Worm (Caenorhabditis elegans): ENCODE results near the gene Y59H11AR.3.

Y59H11AR.3 gene

DNA sequence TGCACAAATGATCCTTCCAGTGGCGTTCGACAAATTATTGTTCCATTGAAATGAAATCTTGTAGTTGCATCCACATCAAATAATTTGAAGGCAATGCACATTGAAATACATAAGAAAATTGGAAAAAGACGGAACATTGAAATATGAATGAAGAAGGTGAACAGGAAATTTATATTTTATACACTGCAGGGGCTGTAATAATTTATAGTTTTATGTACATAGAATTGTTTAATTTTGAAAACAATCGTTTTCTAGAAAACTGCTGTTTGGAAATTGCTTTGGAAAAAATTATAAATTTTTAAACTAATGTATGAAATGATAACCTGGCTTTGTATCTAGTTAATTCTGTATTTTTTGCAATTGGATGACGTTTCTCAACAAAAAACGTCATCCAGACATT is at the start of gene Y59H11AR.3:
Gene Y59H11AR.3 (minus strand): TSS at position 101 of the 400 bp plus-strand sequence.
- TF ChIP-seq hlh-1 (tag; optimal IDR thresholded peaks at IDR 0.05) (no peak), ceh-43 (GFP tag; optimal IDR thresholded peaks at IDR 0.05) (no peak), cnd-1 (tag; optimal IDR thresholded peaks at IDR 0.05) (no peak), ces-1 (GFP tag; optimal IDR thresholded peaks at IDR 0.05) (no peak), lsy-2 (tag; optimal IDR thresholded peaks at IDR 0.05) (no peak), ham-2 (GFP tag; optimal IDR thresholded peaks at IDR 0.05) (no peak), elt-1 (tag; optimal IDR thresholded peaks at IDR 0.05; ENCODE audit: borderline replicate concordance, insufficient read depth) (no peak), sem-2 (GFP tag; optimal IDR thresholded peaks at IDR 0.05) (no peak)

DNA sequence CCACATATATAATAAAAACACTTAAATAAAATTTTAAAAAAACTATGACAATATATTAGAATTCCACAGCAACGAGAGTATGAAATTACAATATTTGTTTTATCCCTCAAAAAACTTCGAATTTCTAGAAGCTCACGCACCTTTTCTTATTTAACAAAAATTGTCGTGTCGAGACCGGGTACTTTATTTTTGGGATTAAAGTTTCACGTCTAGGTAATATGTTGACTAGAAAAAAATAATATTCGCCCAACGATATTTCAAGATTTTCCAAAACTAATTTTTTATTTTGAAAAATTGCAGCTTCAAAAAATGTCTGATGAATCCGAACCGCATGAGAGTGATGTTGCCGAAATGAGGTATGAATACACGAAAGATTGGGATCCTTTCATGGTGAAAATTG is 49.2 kb upstream of the Y59H11AR.3 start, which contains the start of gene C49C8.3:
Gene C49C8.3 (plus strand): TSS at position 301 of the 400 bp plus-strand sequence.
- no peak for TF ChIP-seq ces-1 (GFP tag; optimal IDR thresholded peaks at IDR 0.05)
- no peak for TF ChIP-seq unc-39 (tag; optimal IDR thresholded peaks at IDR 0.05)
- no peak for TF ChIP-seq lin-13 (tag; optimal IDR thresholded peaks at IDR 0.05)
- TF ChIP-seq unc-62 (GFP tag; optimal IDR thresholded peaks at IDR 0.05) = no peak
- no peak for TF ChIP-seq mls-2 (tag; optimal IDR thresholded peaks at IDR 0.05)
- TF ChIP-seq tbx-8 (GFP tag; optimal IDR thresholded peaks at IDR 0.05) = no peak
- TF ChIP-seq elt-1 (tag; optimal IDR thresholded peaks at IDR 0.05; ENCODE audit: borderline replicate concordance, insufficient read depth) = no peak
- TF ChIP-seq zip-8 (tag; optimal IDR thresholded peaks at IDR 0.05) = no peak
- TF ChIP-seq snpc-4 (tag; optimal IDR thresholded peaks at IDR 0.05) = no peak
- TF ChIP-seq ceh-39 (tag; optimal IDR thresholded peaks at IDR 0.05) = no peak

DNA sequence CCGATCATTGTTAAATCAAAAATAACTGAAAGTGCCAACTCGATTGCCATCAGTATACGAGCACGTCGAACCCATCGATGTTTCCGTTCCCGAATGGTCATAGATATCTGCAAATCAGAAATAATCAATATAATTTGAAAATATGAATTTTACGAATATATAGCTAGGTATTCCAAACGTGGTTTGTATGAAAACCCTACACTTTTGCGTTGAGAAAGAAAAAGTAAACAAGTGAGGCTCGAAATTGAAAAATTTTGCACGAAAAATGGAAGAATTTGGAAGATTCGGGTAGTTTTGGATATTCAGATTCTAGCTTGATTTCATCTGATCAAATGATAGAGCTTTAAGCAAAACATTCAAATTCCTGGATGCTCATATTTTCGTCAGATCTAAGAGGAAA is 43.5 kb upstream of the Y59H11AR.3 start, which contains the start of gene F42A9.9:
Gene F42A9.9 (minus strand): TSS at position 101 of the 400 bp plus-strand sequence.
- TF ChIP-seq elt-3 (tag; optimal IDR thresholded peaks at IDR 0.05) (no peak), sptf-1 (tag; optimal IDR thresholded peaks at IDR 0.05) (no peak), nhr-237 (tag; optimal IDR thresholded peaks at IDR 0.05) (no peak)

DNA sequence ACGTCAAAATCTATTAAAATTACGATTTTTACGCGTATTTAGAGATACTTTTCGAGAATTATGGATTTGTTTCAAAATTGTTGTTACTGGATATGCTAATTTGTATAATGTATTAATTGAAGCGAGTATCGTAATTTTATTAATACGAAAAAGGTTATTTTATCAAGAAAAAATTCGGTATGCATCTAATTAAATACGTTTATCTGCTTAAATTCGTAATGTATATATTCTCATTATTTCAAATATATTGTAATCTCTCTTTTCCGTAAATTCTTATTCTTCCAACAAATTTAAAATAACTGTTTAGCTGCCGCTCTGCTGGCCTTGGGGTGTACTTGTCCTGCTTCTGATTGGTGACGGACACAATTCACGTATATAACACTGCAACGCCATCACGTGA is 35.8 kb upstream of the Y59H11AR.3 start, which contains the start of gene dgk-4:
Gene dgk-4 (plus strand): TSS at position 301 of the 400 bp plus-strand sequence.
- TF ChIP-seq mls-2 (tag; optimal IDR thresholded peaks at IDR 0.05) (no peak), nhr-12 (tag; optimal IDR thresholded peaks at IDR 0.05) (no peak), sptf-1 (tag; optimal IDR thresholded peaks at IDR 0.05) (no peak), M03D4.4 (tag; optimal IDR thresholded peaks at IDR 0.05) (no peak), nhr-2 (tag; optimal IDR thresholded peaks at IDR 0.05) (no peak)

DNA sequence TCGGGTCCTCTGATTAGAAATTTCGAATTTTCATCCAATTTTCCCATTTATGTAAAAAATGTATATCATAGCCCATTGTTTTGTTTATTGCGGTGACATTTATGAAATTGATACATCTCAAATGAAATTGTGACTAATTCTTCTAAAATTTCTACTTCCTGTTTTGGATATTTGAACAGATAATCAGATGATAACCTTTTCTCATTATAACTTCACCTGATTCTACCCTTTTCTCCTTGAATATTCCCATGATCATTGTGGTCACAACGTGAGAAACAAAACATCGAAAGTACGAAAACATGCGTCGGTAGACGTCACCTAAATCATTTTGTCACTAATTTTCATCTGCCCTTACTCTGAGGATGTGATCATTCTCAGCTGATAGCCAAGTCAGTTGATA is 35.0 kb upstream of the Y59H11AR.3 start:
- no peak for TF ChIP-seq nhr-76 (tag; optimal IDR thresholded peaks at IDR 0.05)
- TF ChIP-seq ceh-43 (GFP tag; optimal IDR thresholded peaks at IDR 0.05) = no peak
- no peak for TF ChIP-seq mls-2 (tag; optimal IDR thresholded peaks at IDR 0.05)
- no peak for TF ChIP-seq tbx-8 (GFP tag; optimal IDR thresholded peaks at IDR 0.05)
- no peak for TF ChIP-seq bed-3 (GFP tag; optimal IDR thresholded peaks at IDR 0.05)
- TF ChIP-seq lsy-2 (tag; optimal IDR thresholded peaks at IDR 0.05) = no peak
- no peak for TF ChIP-seq flh-1 (GFP tag; optimal IDR thresholded peaks at IDR 0.05)
- no peak for TF ChIP-seq unc-120 (tag; optimal IDR thresholded peaks at IDR 0.05; ENCODE audit: poor library complexity, severe bottlenecking)
- TF ChIP-seq cnd-1 (tag; optimal IDR thresholded peaks at IDR 0.05) = no peak

DNA sequence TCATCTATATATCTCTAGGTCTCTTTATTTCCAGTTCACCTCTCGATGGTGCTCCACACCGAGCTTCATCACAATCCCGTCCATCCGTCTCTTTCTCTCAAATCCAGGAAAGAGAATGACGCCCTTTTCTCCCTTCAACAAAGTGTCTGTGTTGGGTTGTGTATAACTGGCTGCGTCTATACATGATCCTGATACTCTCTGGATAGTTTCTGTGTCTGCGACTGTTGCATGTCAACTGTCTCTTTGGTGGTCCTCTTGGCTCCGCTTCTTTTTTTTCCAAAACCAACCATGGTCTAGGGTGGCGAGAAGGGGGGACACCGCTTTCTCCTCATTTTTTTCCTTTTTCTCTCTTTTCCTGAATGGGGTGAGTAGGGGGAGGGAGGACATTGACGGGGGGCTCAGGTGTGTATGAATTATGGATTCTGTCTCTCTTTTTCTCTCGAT is 34.4 kb upstream of the Y59H11AR.3 start:
- peak; percentile 94 for TF ChIP-seq unc-120 (tag; optimal IDR thresholded peaks at IDR 0.05; ENCODE audit: poor library complexity, severe bottlenecking)
- peak; percentile 1 for TF ChIP-seq nhr-237 (tag; optimal IDR thresholded peaks at IDR 0.05)
- peak; percentile 27 for TF ChIP-seq ces-1 (GFP tag; optimal IDR thresholded peaks at IDR 0.05)
- no peak for TF ChIP-seq sem-2 (GFP tag; optimal IDR thresholded peaks at IDR 0.05)
- TF ChIP-seq sptf-1 (tag; optimal IDR thresholded peaks at IDR 0.05) = no peak
- TF ChIP-seq drap-1 (GFP tag; optimal IDR thresholded peaks at IDR 0.05) = peak; percentile 4
- TF ChIP-seq hlh-1 (tag; optimal IDR thresholded peaks at IDR 0.05) = peak; percentile 59
- TF ChIP-seq blmp-1 (tag; optimal IDR thresholded peaks at IDR 0.05) = no peak
- peak; percentile 67 for TF ChIP-seq unc-62 (GFP tag; optimal IDR thresholded peaks at IDR 0.05)
- TF ChIP-seq ham-2 (GFP tag; optimal IDR thresholded peaks at IDR 0.05) = no peak
- no peak for TF ChIP-seq nhr-2 (tag; optimal IDR thresholded peaks at IDR 0.05)
